Worm (Caenorhabditis elegans) whole organism, mixed stage, embryonic: ENCODE data around the gene spv-1.

Experiments used
- M03D4.4 ChIP-seq: sonication (generic microtip); optimal IDR thresholded peaks from 2 replicates; lab custom pipeline; 2017; ENCODE audit warnings: mild to moderate bottlenecking, missing genetic modification characterization, missing compliant biosample characterization
- bed-3 ChIP-seq: fragments of 200-800 bp; sonication (Bioruptor generic); optimal IDR thresholded peaks from 3 replicates; lab custom pipeline; 2018; ENCODE audit warnings: mild to moderate bottlenecking, missing genetic modification characterization, moderate library complexity, missing compliant biosample characterization
- blmp-1 ChIP-seq: fragments of 150-350 bp; optimal IDR thresholded peaks from 2 replicates; lab custom pipeline; 2014; ENCODE audit warnings: missing biosample characterization, missing genetic modification characterization
- ceh-43 ChIP-seq: fragments of 200-800 bp; sonication (Bioruptor generic); optimal IDR thresholded peaks from 2 replicates; lab custom pipeline; 2018; ENCODE audit warnings: mild to moderate bottlenecking, missing genetic modification characterization, moderate library complexity, missing compliant biosample characterization
- ceh-83 ChIP-seq: fragments of 200-800 bp; sonication (Bioruptor generic); optimal IDR thresholded peaks from 2 replicates; lab custom pipeline; 2018; ENCODE audit warnings: mild to moderate bottlenecking, missing genetic modification characterization, missing compliant biosample characterization
- ces-1 ChIP-seq: fragments of 150-350 bp; optimal IDR thresholded peaks from 2 replicates; lab custom pipeline; 2014; ENCODE audit warnings: missing biosample characterization, missing genetic modification reagents, missing genetic modification characterization
- cnd-1 ChIP-seq: fragments of 200-800 bp; sonication (Bioruptor generic); optimal IDR thresholded peaks from 2 replicates; lab custom pipeline; 2018; ENCODE audit warnings: mild to moderate bottlenecking, missing genetic modification characterization, missing compliant biosample characterization
- drap-1 ChIP-seq: fragments of 200-800 bp; sonication (Bioruptor generic); optimal IDR thresholded peaks from 3 replicates; lab custom pipeline; 2018; ENCODE audit warnings: mild to moderate bottlenecking, missing genetic modification characterization, missing compliant biosample characterization
- elt-1 ChIP-seq: sonication (generic microtip); optimal IDR thresholded peaks from 2 replicates; lab custom pipeline; 2017; ENCODE audit warnings: missing genetic modification characterization, mild to moderate bottlenecking, missing compliant biosample characterization, antibody characterized with exemption, moderate library complexity, borderline replicate concordance; ENCODE audit not compliant: insufficient read depth
- elt-3 ChIP-seq: fragments of 150-350 bp; optimal IDR thresholded peaks from 2 replicates; lab custom pipeline; 2014; ENCODE audit warnings: missing biosample characterization, missing genetic modification characterization
- flh-1 ChIP-seq: fragments of 200-800 bp; sonication (Bioruptor generic); optimal IDR thresholded peaks from 2 replicates; lab custom pipeline; 2018; ENCODE audit warnings: mild to moderate bottlenecking, missing genetic modification characterization, moderate library complexity, missing compliant biosample characterization
- hlh-1 ChIP-seq: fragments of 150-350 bp; optimal IDR thresholded peaks from 2 replicates; lab custom pipeline; 2014; ENCODE audit warnings: missing biosample characterization, missing genetic modification reagents, missing genetic modification characterization
- lin-13 ChIP-seq: fragments of 150-350 bp; optimal IDR thresholded peaks from 2 replicates; lab custom pipeline; 2014; ENCODE audit warnings: missing biosample characterization, missing genetic modification characterization
- lin-32 ChIP-seq: fragments of 200-800 bp; sonication (Bioruptor generic); optimal IDR thresholded peaks from 2 replicates; lab custom pipeline; 2018; ENCODE audit warnings: mild to moderate bottlenecking, missing genetic modification characterization, missing compliant biosample characterization
- lsy-2 ChIP-seq: fragments of 150-350 bp; optimal IDR thresholded peaks from 2 replicates; lab custom pipeline; 2014; ENCODE audit warnings: missing biosample characterization, missing genetic modification characterization
- mab-5 ChIP-seq: fragments of 150-350 bp; optimal IDR thresholded peaks from 2 replicates; lab custom pipeline; 2014; ENCODE audit warnings: missing biosample characterization, missing genetic modification characterization
- mep-1 ChIP-seq: fragments of 150-350 bp; optimal IDR thresholded peaks from 2 replicates; lab custom pipeline; 2017; ENCODE audit warnings: missing biosample characterization, missing genetic modification reagents, missing genetic modification characterization, inconsistent platforms
- nhr-12 ChIP-seq: fragments of 150-350 bp; optimal IDR thresholded peaks from 2 replicates; lab custom pipeline; 2014; ENCODE audit warnings: missing biosample characterization, missing genetic modification characterization
- nhr-2 ChIP-seq: fragments of 150-350 bp; optimal IDR thresholded peaks from 2 replicates; lab custom pipeline; 2014; ENCODE audit warnings: missing biosample characterization, missing genetic modification characterization
- nhr-237 ChIP-seq: fragments of 150-350 bp; optimal IDR thresholded peaks from 2 replicates; lab custom pipeline; 2014; ENCODE audit warnings: missing biosample characterization, missing genetic modification characterization
- nhr-28 ChIP-seq: fragments of 150-350 bp; optimal IDR thresholded peaks from 2 replicates; lab custom pipeline; 2014; ENCODE audit warnings: missing biosample characterization, missing genetic modification characterization
- nhr-76 ChIP-seq: sonication (generic microtip); optimal IDR thresholded peaks from 2 replicates; lab custom pipeline; 2017; ENCODE audit warnings: missing biosample characterization, missing genetic modification characterization
- sem-2 ChIP-seq: fragments of 200-800 bp; sonication (Bioruptor generic); optimal IDR thresholded peaks from 2 replicates; lab custom pipeline; 2018; ENCODE audit warnings: mild to moderate bottlenecking, missing genetic modification characterization, missing compliant biosample characterization
- snpc-4 ChIP-seq: fragments of 150-350 bp; optimal IDR thresholded peaks from 2 replicates; lab custom pipeline; 2014; ENCODE audit warnings: missing biosample characterization, missing genetic modification characterization
- sptf-1 ChIP-seq: sonication (generic microtip); optimal IDR thresholded peaks from 2 replicates; lab custom pipeline; 2017; ENCODE audit warnings: mild to moderate bottlenecking, missing genetic modification characterization, moderate library complexity, missing compliant biosample characterization
- tbx-8 ChIP-seq: fragments of 200-800 bp; sonication (Bioruptor generic); optimal IDR thresholded peaks from 2 replicates; lab custom pipeline; 2018; ENCODE audit warnings: mild to moderate bottlenecking, missing genetic modification characterization, moderate library complexity, missing compliant biosample characterization
- unc-120 ChIP-seq: sonication (generic microtip); optimal IDR thresholded peaks from 2 replicates; lab custom pipeline; 2017; ENCODE audit warnings: missing genetic modification characterization, missing compliant biosample characterization; ENCODE audit not compliant: poor library complexity, severe bottlenecking
- unc-39 ChIP-seq: fragments of 150-350 bp; optimal IDR thresholded peaks from 2 replicates; lab custom pipeline; 2014; ENCODE audit warnings: missing biosample characterization, missing genetic modification characterization
- unc-62 ChIP-seq: fragments of 150-350 bp; optimal IDR thresholded peaks from 2 replicates; lab custom pipeline; 2014; ENCODE audit warnings: missing biosample characterization, missing genetic modification reagents, missing genetic modification characterization
- zip-8 ChIP-seq: fragments of 150-350 bp; optimal IDR thresholded peaks from 2 replicates; lab custom pipeline; 2014; ENCODE audit warnings: missing biosample characterization, missing genetic modification characterization

Gene spv-1

ce11 chrII:7944333-7944744, 15.8 kb upstream of the spv-1 start:
- no peak for TF ChIP-seq mep-1 (tag; lab: Kevin White, UChicago)
- no peak for TF ChIP-seq bed-3
- no peak for TF ChIP-seq unc-62 (GFP tag; lab: Kevin White, UChicago)
- TF ChIP-seq lsy-2 (tag; lab: Kevin White, UChicago): no peak
- TF ChIP-seq ceh-43 (GFP tag; lab: Kevin White, UChicago): no peak
- no peak for TF ChIP-seq lin-32 (GFP tag; lab: Kevin White, UChicago)
- no peak for TF ChIP-seq elt-1
- TF ChIP-seq unc-39 (tag; lab: Kevin White, UChicago): no peak
- no peak for TF ChIP-seq sptf-1 (tag; lab: Kevin White, UChicago)
- no peak for TF ChIP-seq M03D4.4 (tag; lab: Kevin White, UChicago)
- TF ChIP-seq flh-1: no peak
- TF ChIP-seq unc-120: no peak
- TF ChIP-seq lin-13 (tag; lab: Kevin White, UChicago): no peak
- TF ChIP-seq sem-2: no peak
- TF ChIP-seq hlh-1: no peak
- TF ChIP-seq nhr-237 (tag; lab: Kevin White, UChicago): no peak
- no peak for TF ChIP-seq blmp-1 (tag; lab: Kevin White, UChicago)

ce11 chrII:7940848-7941247, 12.3 kb upstream of the spv-1 start, which contains the start of gene ZK669.3:
TSS of gene ZK669.3 (plus strand) at chrII:7941148.
- TF ChIP-seq elt-3 (tag; lab: Kevin White, UChicago) (no peak), nhr-237 (tag; lab: Kevin White, UChicago) (no peak), lsy-2 (tag; lab: Kevin White, UChicago) (no peak), mab-5 (tag; lab: Kevin White, UChicago) (no peak), ces-1 (no peak), zip-8 (tag; lab: Kevin White, UChicago) (no peak), drap-1 (GFP tag; lab: Kevin White, UChicago) (no peak), lin-13 (tag; lab: Kevin White, UChicago) (no peak), ceh-43 (GFP tag; lab: Kevin White, UChicago) (no peak), sptf-1 (tag; lab: Kevin White, UChicago) (no peak), lin-32 (GFP tag; lab: Kevin White, UChicago) (no peak), nhr-2 (tag; lab: Kevin White, UChicago) (no peak), cnd-1 (no peak), flh-1 (no peak), ceh-83 (GFP tag; lab: Kevin White, UChicago) (no peak), nhr-76 (no peak), sem-2 (no peak), elt-1 (no peak), nhr-28 (tag; lab: Kevin White, UChicago) (no peak), nhr-12 (tag; lab: Kevin White, UChicago) (no peak)
- TF ChIP-seq, all 35 proteins: peak for 0

DNA sequence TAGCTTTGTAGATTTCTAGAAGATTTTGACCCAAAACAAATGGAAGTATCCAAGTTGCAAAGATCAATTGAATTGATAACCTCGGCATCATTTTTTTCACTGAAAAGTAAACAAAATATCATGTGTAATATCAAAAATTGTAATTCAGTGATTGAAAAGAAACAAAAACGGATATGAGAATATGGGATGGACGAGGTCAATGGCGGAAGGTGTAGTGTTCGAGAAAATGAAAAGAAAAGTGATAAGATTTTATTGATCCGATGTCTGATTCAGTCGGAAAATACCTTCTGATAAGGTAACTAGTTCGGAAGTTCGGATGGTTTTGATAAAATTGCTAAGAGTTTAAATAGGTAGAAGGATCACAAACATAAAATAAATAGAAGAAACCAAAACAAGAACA, 9.6 kb upstream of the spv-1 start, which contains the start of gene ZK669.2:
ZK669.2 (minus strand) TSS at position 101 of the 400 bp plus-strand sequence.
- TF ChIP-seq nhr-28 (tag; lab: Kevin White, UChicago) (no peak), bed-3 (no peak), M03D4.4 (tag; lab: Kevin White, UChicago) (no peak), lsy-2 (tag; lab: Kevin White, UChicago) (no peak), nhr-12 (tag; lab: Kevin White, UChicago) (no peak)

DNA sequence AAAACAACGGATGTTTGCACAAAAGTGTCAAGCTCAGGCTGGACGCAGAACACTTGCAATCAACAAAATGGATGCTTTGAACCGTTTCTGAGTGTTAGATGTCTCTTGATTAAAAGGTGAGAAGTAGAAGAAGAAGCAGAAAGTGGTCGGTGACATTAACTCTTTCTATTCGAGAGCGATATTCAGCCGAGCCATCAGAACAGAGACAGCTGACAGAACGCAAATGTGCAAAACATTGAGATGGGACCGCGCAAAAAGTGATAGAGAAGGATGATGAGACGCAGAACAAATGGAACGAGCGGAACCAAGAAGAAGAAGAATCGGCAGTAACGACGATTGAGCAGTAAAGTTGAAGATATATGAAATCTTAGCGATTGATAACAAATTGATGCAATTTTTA, 7.1 kb upstream of the spv-1 start:
- TF ChIP-seq unc-120 (peak; percentile 23), elt-1 (no peak), hlh-1 (peak; percentile 97), unc-62 (GFP tag; lab: Kevin White, UChicago) (peak; percentile 7)

DNA sequence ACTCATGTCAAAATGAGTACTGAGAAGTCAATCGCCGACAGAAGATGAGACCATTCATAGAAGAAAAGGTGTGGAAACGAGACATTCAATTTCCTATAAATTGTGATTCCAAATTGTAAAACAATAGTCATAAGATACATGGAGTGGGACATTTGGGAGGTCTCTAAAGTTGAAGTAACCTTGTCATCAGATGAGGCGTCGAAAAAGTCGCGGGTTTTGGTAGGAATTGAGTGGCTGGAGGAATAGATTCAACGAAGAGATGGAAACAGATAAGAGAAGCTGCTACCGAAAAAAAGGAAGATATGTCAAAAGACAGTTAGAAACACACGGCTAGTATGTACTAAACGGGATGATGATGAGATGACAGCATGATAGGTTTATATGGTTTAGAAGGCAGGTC, 2.2 kb upstream of the spv-1 start:
- TF ChIP-seq nhr-237 (tag; lab: Kevin White, UChicago) (no peak), drap-1 (GFP tag; lab: Kevin White, UChicago) (no peak)

ce11 chrII:7921155-7921554, 7.3 kb downstream of the spv-1 start:
- peak; percentile 94 for TF ChIP-seq ces-1
- TF ChIP-seq sptf-1 (tag; lab: Kevin White, UChicago): no peak

DNA sequence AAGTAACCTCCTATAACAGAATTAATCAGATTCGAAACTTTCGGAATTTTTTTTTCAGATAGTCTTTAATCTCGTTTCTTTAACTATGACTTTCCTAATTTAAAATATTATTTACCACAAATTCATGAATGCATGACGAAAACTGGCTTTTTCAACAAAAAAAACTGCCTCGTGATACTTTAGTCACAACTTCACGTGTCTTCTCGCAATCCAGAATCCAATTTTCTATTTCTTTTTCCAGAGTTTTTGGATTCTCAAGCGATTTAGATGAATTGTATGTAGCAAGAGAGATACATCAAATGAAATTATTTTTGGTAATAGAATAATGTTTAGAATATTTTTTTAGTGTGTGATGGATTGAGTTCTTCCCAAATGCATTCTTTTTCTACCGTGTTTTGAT, 8.3 kb downstream of the spv-1 start:
- no peak for TF ChIP-seq mab-5 (tag; lab: Kevin White, UChicago)
- TF ChIP-seq snpc-4 (tag; lab: Kevin White, UChicago): no peak
- TF ChIP-seq nhr-28 (tag; lab: Kevin White, UChicago): no peak
- no peak for TF ChIP-seq tbx-8 (GFP tag; lab: Kevin White, UChicago)
- no peak for TF ChIP-seq cnd-1
- no peak for TF ChIP-seq bed-3
- no peak for TF ChIP-seq flh-1
- no peak for TF ChIP-seq zip-8 (tag; lab: Kevin White, UChicago)
